Worm (Caenorhabditis elegans): ENCODE data around the gene F55G1.15.

DNA sequence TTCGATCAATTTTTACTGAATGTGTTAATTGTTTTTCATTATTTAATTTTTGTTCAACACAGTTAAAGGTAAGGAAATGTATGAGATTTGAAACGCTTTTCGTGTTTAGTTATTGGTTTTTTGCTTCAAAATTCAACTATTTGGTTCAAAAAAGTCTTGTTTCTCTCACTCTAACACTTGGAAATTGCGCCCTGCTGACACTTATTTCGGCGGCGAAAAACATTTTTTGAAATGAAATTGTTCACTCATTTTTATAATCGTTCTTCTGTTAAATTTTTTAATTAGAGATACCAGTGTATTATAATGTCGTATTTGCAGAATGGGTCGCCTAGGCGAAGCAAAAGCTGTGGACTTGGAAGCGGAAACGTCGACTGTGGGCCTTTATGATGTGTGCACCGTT, 23.1 kb downstream of the F55G1.15 start, which contains the start of gene rod-1:
- TF ChIP-seq unc-62 (GFP tag; optimal IDR thresholded peaks at IDR 0.05 in 1 of 2) (no peak), unc-62 (tag; optimal IDR thresholded peaks at IDR 0.05) (no peak), aly-2 (tag; optimal IDR thresholded peaks at IDR 0.05) (no peak), lin-1 (GFP tag; IDR thresholded peaks at IDR 0.05) (no peak), R02D3.7 (tag; optimal IDR thresholded peaks at IDR 0.05) (no peak), ztf-11 (tag; optimal IDR thresholded peaks at IDR 0.05) (no peak), snpc-4 (tag; optimal IDR thresholded peaks at IDR 0.05) (no peak), fos-1 (tag; optimal IDR thresholded peaks at IDR 0.05) (no peak), dpl-1 (GFP tag; optimal IDR thresholded peaks at IDR 0.05) (peak; percentile 69), ama-1 (optimal IDR thresholded peaks at IDR 0.05) (no peak), nhr-76 (tag; optimal IDR thresholded peaks at IDR 0.05) (no peak), nhr-25 (tag; optimal IDR thresholded peaks at IDR 0.05; ENCODE audit: borderline replicate concordance, insufficient read depth) (no peak), F49E8.2 (tag; optimal IDR thresholded peaks at IDR 0.05; ENCODE audit: borderline replicate concordance) (no peak)
